Worm (Caenorhabditis elegans): ENCODE results near the gene wrt-2.

wrt-2 gene

DNA sequence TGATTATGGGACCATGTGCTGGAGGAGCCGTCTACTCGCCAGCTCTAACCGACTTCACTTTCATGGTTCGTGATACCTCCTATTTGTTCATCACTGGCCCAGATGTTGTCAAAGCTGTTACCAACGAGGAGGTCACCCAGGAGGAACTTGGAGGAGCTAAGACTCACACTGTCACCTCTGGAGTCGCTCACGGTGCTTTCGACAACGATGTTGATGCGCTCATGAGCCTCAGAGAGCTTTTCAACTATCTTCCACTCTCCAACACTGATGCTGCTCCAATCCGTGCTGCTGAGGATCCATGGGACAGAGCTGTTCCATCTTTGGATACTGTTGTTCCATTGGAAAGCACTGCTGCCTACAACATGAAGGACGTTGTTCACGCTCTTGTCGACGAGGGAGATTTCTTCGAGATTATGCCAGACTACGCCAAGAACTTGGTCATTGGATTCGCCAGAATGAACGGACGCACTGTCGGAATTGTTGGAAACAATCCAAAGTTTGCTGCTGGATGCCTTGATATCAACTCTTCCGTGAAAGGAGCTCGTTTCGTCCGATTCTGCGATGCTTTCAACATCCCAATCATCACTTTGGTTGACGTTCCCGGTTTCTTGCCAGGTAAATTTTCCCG is 2.9 kb downstream of the wrt-2 start:
- TF ChIP-seq zfh-2 (GFP tag; conservative IDR thresholded peaks at IDR 0.05) (0 out of 2 replicates have a peak, but pooled peaks have one; percentile 10), lin-40 (tag; optimal IDR thresholded peaks at IDR 0.05) (no peak), F33H1.4 (GFP tag; IDR thresholded peaks at IDR 0.05) (no peak), ekl-4 (GFP tag; IDR thresholded peaks at IDR 0.05) (0 out of 2 replicates have a peak, but pooled peaks have one; percentile 12)

DNA sequence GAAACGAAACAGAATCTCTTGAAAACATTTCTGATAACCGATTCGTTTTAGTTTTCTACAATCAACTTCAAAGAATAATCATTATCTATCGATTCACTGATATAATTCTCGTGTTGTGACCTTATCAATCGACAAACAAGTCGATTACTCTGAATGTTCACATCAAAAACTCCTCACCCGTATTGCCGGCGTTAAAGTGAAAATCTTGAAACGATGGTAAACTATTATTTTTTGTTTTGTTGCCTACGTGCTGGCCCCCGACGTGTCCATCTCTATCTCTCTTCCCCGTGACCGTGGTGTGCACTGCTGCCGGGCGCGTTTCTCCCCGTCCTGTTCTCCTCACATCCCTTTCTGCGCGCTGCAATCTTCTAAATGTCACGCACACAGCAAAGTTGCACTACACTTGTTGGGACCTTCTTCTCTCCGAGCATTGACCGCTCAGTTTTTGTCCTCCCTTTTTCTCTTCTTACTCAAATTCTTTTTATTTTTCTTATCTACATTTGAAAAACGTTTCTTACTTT is 4.2 kb downstream of the wrt-2 start:
- TF ChIP-seq K11D2.4 (GFP tag; IDR thresholded peaks at IDR 0.05) (0 out of 2 replicates have a peak, but pooled peaks have one; percentile 20), ets-4 (GFP tag; optimal IDR thresholded peaks at IDR 0.05) (no peak), lsy-27 (tag; optimal IDR thresholded peaks at IDR 0.05; ENCODE audit: borderline replicate concordance, insufficient read depth) (no peak), F10E7.11 (tag; optimal IDR thresholded peaks at IDR 0.05) (no peak), hmg-1.2 (GFP tag; IDR thresholded peaks at IDR 0.05) (peak; percentile 19; the same call in 1 of the 2 replicates), K12H6.12 (tag; optimal IDR thresholded peaks at IDR 0.05) (peak; percentile 11), lag-1 (GFP tag; IDR thresholded peaks at IDR 0.05) (no peak), dpff-1 (tag; optimal IDR thresholded peaks at IDR 0.05) (no peak), attf-5 (GFP tag; optimal IDR thresholded peaks at IDR 0.05) (peak; percentile 52), nfyb-1 (GFP tag; IDR thresholded peaks at IDR 0.05) (no peak), ztf-18 (tag; optimal IDR thresholded peaks at IDR 0.05) (peak; percentile 34), snpc-1.3 (tag; optimal IDR thresholded peaks at IDR 0.05; ENCODE audit: insufficient read depth) (no peak), lin-35 (GFP tag; optimal IDR thresholded peaks at IDR 0.05) (no peak), Y67H2A.10 (GFP tag; conservative IDR thresholded peaks at IDR 0.05) (no peak), B0035.1 (tag; optimal IDR thresholded peaks at IDR 0.05) (no peak), ztf-3 (GFP tag; optimal IDR thresholded peaks at IDR 0.05) (no peak), sea-2 (GFP tag; IDR thresholded peaks at IDR 0.05) (no peak), nhr-80 (tag; optimal IDR thresholded peaks at IDR 0.05) (peak; percentile 89), D2030.7 (GFP tag; IDR thresholded peaks at IDR 0.05) (no peak), fkh-3 (tag; optimal IDR thresholded peaks at IDR 0.05) (no peak), F39B2.1 (GFP tag; IDR thresholded peaks at IDR 0.05) (no peak), zfh-2 (GFP tag; conservative IDR thresholded peaks at IDR 0.05) (peak; percentile 87), ceh-58 (GFP tag; IDR thresholded peaks at IDR 0.05) (no peak), madf-10 (tag; optimal IDR thresholded peaks at IDR 0.05) (no peak), B0261.1 (tag; optimal IDR thresholded peaks at IDR 0.05) (no peak), let-607 (tag; optimal IDR thresholded peaks at IDR 0.05) (peak in 1 of 2 experiments; percentile 2), rcor-1 (GFP tag; IDR thresholded peaks at IDR 0.05) (no peak), egrh-3 (GFP tag; IDR thresholded peaks at IDR 0.05) (0 out of 2 replicates have a peak, but pooled peaks have one; percentile 19), ztf-6 (GFP tag; IDR thresholded peaks at IDR 0.05) (no peak), C06A6.2 (GFP tag; conservative IDR thresholded peaks at IDR 0.05) (no peak), hrde-1 (tag; optimal IDR thresholded peaks at IDR 0.05; ENCODE audit: borderline replicate concordance) (no peak), hlh-26 (GFP tag; conservative IDR thresholded peaks at IDR 0.05) (no peak), madf-3 (GFP tag; IDR thresholded peaks at IDR 0.05) (no peak), nhr-120 (GFP tag; IDR thresholded peaks at IDR 0.05) (no peak), dox-1 (GFP tag; IDR thresholded peaks at IDR 0.05) (peak; percentile 45; the same call in 1 of the 2 replicates), snpc-4 (GFP tag; optimal IDR thresholded peaks at IDR 0.05) (no peak), snpc-4 (tag; optimal IDR thresholded peaks at IDR 0.05) (peak in 1 of 4 experiments; percentile 23), ama-1 (optimal IDR thresholded peaks at IDR 0.05) (no peak), ama-1 (GFP tag; optimal IDR thresholded peaks at IDR 0.05) (no peak), ztf-26 (tag; optimal IDR thresholded peaks at IDR 0.05) (no peak), akir-1 (GFP tag; optimal IDR thresholded peaks at IDR 0.05) (no peak), repo-1 (tag; optimal IDR thresholded peaks at IDR 0.05) (no peak), cebp-2 (GFP tag; IDR thresholded peaks at IDR 0.05) (no peak)
